Worm (Caenorhabditis elegans): Measurements from ENCODE around the gene C05D12.5.

C05D12.5 gene

ce11 chrII:11453025-11453424 lies 19.0 kb downstream of the C05D12.5 start, which contains the start of gene rsp-1 (continued):
- TF ChIP-seq Y116A8C.19 (tag; optimal IDR thresholded peaks at IDR 0.05; ENCODE audit: borderline replicate concordance) (no peak), hlh-4 (tag; optimal IDR thresholded peaks at IDR 0.05) (no peak), nhr-90 (tag; optimal IDR thresholded peaks at IDR 0.05; ENCODE audit: poor library complexity) (peak; percentile 89), unc-86 (tag; optimal IDR thresholded peaks at IDR 0.05) (peak; percentile 83), elt-2 (tag; optimal IDR thresholded peaks at IDR 0.05) (peak; percentile 76), sox-4 (tag; optimal IDR thresholded peaks at IDR 0.05) (peak; percentile 45), nhr-11 (tag; optimal IDR thresholded peaks at IDR 0.05) (peak; percentile 46), efl-3 (GFP tag; optimal IDR thresholded peaks at IDR 0.05) (no peak), nhr-20 (tag; optimal IDR thresholded peaks at IDR 0.05) (peak; percentile 94), tbx-2 (tag; optimal IDR thresholded peaks at IDR 0.05) (peak; percentile 88), skn-1 (tag; optimal IDR thresholded peaks at IDR 0.05) (peak; percentile 83), rnt-1 (tag; optimal IDR thresholded peaks at IDR 0.05) (peak; percentile 94), swsn-7 (tag; optimal IDR thresholded peaks at IDR 0.05) (peak; percentile 91), xbp-1 (tag; optimal IDR thresholded peaks at IDR 0.05) (peak; percentile 90), elt-3 (tag; optimal IDR thresholded peaks at IDR 0.05) (peak in 4 of 6 experiments; percentile 24 to 96 (median 67)), lin-13 (GFP tag; optimal IDR thresholded peaks at IDR 0.05) (peak; percentile 89), ceh-82 (tag; optimal IDR thresholded peaks at IDR 0.05) (peak; percentile 92 to 95 (median 94)), egl-27 (tag; optimal IDR thresholded peaks at IDR 0.05) (no peak), tlp-1 (tag; optimal IDR thresholded peaks at IDR 0.05) (no peak), lir-3 (tag; optimal IDR thresholded peaks at IDR 0.05; ENCODE audit: poor library complexity) (peak; percentile 68), lin-39 (tag; optimal IDR thresholded peaks at IDR 0.05) (peak; percentile 42), pqm-1 (tag; optimal IDR thresholded peaks at IDR 0.05) (no peak), ceh-63 (GFP tag; optimal IDR thresholded peaks at IDR 0.05) (no peak), C34B4.2 (tag; optimal IDR thresholded peaks at IDR 0.05) (no peak), aly-2 (tag; optimal IDR thresholded peaks at IDR 0.05) (peak; percentile 65), C16A3.4 (tag; optimal IDR thresholded peaks at IDR 0.05) (peak; percentile 95), hpl-2 (GFP tag; optimal IDR thresholded peaks at IDR 0.05) (peak; percentile 80), dsc-1 (tag; optimal IDR thresholded peaks at IDR 0.05) (peak; percentile 89), ces-1 (GFP tag; optimal IDR thresholded peaks at IDR 0.05) (no peak), jun-1 (tag; optimal IDR thresholded peaks at IDR 0.05) (peak; percentile 91), snu-23 (GFP tag; optimal IDR thresholded peaks at IDR 0.05) (peak; percentile 94), sptf-1 (tag; optimal IDR thresholded peaks at IDR 0.05) (no peak), lin-35 (GFP tag; optimal IDR thresholded peaks at IDR 0.05) (peak; percentile 90 to 94), mep-1 (tag; optimal IDR thresholded peaks at IDR 0.05) (peak; percentile 84), zip-4 (GFP tag; optimal IDR thresholded peaks at IDR 0.05) (peak; percentile 74), irx-1 (tag; optimal IDR thresholded peaks at IDR 0.05) (peak; percentile 76), F16B12.6 (tag; optimal IDR thresholded peaks at IDR 0.05) (peak; percentile 69), nhr-12 (tag; optimal IDR thresholded peaks at IDR 0.05) (no peak), ztf-11 (tag; optimal IDR thresholded peaks at IDR 0.05) (peak in 1 of 2 experiments; percentile 71), nhr-28 (tag; optimal IDR thresholded peaks at IDR 0.05) (no peak), pag-3 (tag; optimal IDR thresholded peaks at IDR 0.05; ENCODE audit: borderline replicate concordance, insufficient read depth) (no peak), fkh-4 (tag; optimal IDR thresholded peaks at IDR 0.05; ENCODE audit: borderline replicate concordance) (peak; percentile 29), blmp-1 (tag; optimal IDR thresholded peaks at IDR 0.05) (peak; percentile 27), C04F5.9 (tag; optimal IDR thresholded peaks at IDR 0.05) (peak; percentile 82), mef-2 (tag; optimal IDR thresholded peaks at IDR 0.05) (peak; percentile 13), aha-1 (tag; optimal IDR thresholded peaks at IDR 0.05) (peak; percentile 17), ztf-4 (tag; optimal IDR thresholded peaks at IDR 0.05) (peak; percentile 84), snpc-4 (tag; optimal IDR thresholded peaks at IDR 0.05) (peak; percentile 81), sup-37 (GFP tag; optimal IDR thresholded peaks at IDR 0.05) (peak; percentile 39), nhr-77 (tag; optimal IDR thresholded peaks at IDR 0.05) (peak; percentile 78), vab-15 (tag; optimal IDR thresholded peaks at IDR 0.05) (peak; percentile 67), nhr-85 (tag) (peak; percentile 92), unc-62 (GFP tag; optimal IDR thresholded peaks at IDR 0.05) (no peak)
